Fruit fly (Drosophila melanogaster): ENCODE measurements around the gene Ir87a.

- TF ChIP-seq Abd-B (GFP tag; optimal IDR thresholded peaks at IDR 0.05) (no peak), h (GFP tag; optimal IDR thresholded peaks at IDR 0.05) (no peak), Dfd (GFP tag; optimal IDR thresholded peaks at IDR 0.05) (no peak)
Observed at dm6 chr3R:13412704-13413103, 7.4 kb upstream of the Ir87a start.
